Worm (Caenorhabditis elegans): Measurements from ENCODE around the gene C17B7.8.
A peak's percentile ranks its signal among the peaks of the same experiment; 100 is the strongest.

Gene C17B7.8

ce11 chrV:3287330-3287729 is 36.7 kb downstream of the C17B7.8 start, which contains the start of gene F35F10.7:
Gene F35F10.7, minus strand, starts transcription at chrV:3287430.
- TF ChIP-seq zag-1 (tag; optimal IDR thresholded peaks at IDR 0.05) (no peak), nhr-77 (tag; optimal IDR thresholded peaks at IDR 0.05) (no peak), unc-55 (GFP tag; optimal IDR thresholded peaks at IDR 0.05) (no peak), nhr-237 (tag; optimal IDR thresholded peaks at IDR 0.05) (no peak), aly-2 (tag; optimal IDR thresholded peaks at IDR 0.05) (no peak), egl-27 (tag; optimal IDR thresholded peaks at IDR 0.05) (no peak), ceh-16 (tag; optimal IDR thresholded peaks at IDR 0.05) (no peak), nhr-129 (tag; optimal IDR thresholded peaks at IDR 0.05) (no peak), nhr-25 (tag; optimal IDR thresholded peaks at IDR 0.05) (no peak), crh-2 (tag; optimal IDR thresholded peaks at IDR 0.05) (no peak), elt-3 (tag; optimal IDR thresholded peaks at IDR 0.05) (no peak), C34F6.9 (tag; optimal IDR thresholded peaks at IDR 0.05) (no peak), blmp-1 (tag; optimal IDR thresholded peaks at IDR 0.05; ENCODE audit: insufficient read depth) (no peak), peb-1 (tag; optimal IDR thresholded peaks at IDR 0.05) (no peak), F13H6.1 (tag; optimal IDR thresholded peaks at IDR 0.05) (no peak), ztf-11 (tag; optimal IDR thresholded peaks at IDR 0.05) (no peak), Y55F3AM.14 (GFP tag; optimal IDR thresholded peaks at IDR 0.05) (no peak), dmd-4 (tag; optimal IDR thresholded peaks at IDR 0.05) (no peak), lin-39 (tag; optimal IDR thresholded peaks at IDR 0.05) (no peak), ZK546.5 (tag; optimal IDR thresholded peaks at IDR 0.05) (no peak)

ce11 chrV:3284629-3285028 is 39.4 kb downstream of the C17B7.8 start, which contains the start of gene F35F10.5:
Gene F35F10.5, plus strand, starts transcription at chrV:3284929.
- TF ChIP-seq fos-1 (tag; optimal IDR thresholded peaks at IDR 0.05) (no peak), nhr-10 (tag; optimal IDR thresholded peaks at IDR 0.05) (no peak)

DNA sequence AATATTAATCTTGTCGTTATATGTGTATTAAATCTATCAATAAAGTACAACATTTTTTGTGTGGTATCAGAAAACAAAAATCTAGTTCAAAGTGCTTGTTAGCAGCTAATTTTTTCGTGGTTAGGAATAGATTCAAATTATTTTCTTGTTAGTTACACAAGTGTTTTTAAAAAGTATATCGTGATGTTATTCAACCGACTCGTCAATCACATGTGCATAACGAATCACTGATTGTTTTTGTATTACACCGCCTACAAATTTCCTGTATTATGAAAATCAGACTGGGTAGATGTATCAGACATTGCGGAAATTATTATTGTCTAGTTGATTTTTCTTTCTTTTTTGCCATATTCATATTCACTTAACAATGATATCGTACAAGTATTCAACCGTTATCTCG is 41.1 kb downstream of the C17B7.8 start, which contains the start of gene str-64:
Gene str-64, plus strand, starts transcription at position 301 of the 400 bp plus-strand sequence.
- no peak for TF ChIP-seq skn-1 (tag; optimal IDR thresholded peaks at IDR 0.05)
- no peak for TF ChIP-seq nhr-21 (tag; optimal IDR thresholded peaks at IDR 0.05)

DNA sequence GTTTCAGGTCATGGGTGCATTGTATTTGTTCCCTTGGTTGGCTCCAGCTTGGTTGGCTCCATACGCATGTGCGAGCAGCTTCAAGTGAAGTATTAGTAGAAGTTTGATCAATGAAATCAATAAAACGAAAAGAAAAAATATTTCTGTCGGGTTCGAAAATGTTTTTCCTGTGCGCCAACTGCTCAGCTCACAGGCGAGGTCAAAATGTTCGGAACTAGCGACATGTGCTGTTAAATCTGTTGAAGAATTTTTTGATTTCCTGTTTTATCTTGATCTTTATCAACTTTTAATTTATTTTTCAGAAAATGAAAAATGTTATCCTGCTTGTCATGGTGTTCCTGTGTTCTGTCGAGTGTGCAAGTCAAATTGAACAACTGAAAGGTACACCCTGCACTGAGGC is 42.6 kb downstream of the C17B7.8 start, which contains the start of gene T28A11.25:
Gene T28A11.25, plus strand, starts transcription at position 301 of the 400 bp plus-strand sequence.
- TF ChIP-seq sma-9 (GFP tag; optimal IDR thresholded peaks at IDR 0.05) (peak; percentile 64), sma-9 (tag; optimal IDR thresholded peaks at IDR 0.05) (no peak), elt-1 (tag; optimal IDR thresholded peaks at IDR 0.05) (no peak), nhr-23 (tag; optimal IDR thresholded peaks at IDR 0.05) (no peak)

DNA sequence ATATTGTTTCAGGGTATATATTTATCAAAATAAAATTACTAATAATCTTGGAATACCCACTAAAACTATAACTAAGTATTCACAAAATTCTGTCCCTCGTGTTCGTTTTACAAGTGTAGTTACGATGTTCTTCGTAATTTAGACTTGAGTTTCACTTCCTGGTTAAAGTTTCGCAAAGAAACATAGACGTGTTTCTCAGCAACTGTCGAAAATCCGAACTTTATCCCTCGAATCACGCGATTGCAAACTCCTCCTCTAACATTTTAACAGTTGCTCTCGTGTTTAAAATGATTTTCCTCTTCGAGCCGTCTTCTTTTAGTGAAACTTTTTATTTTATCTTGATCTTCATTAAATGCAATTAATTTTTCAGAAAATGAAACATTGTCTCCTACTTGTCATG is 44.1 kb downstream of the C17B7.8 start, which contains the start of gene T28A11.2:
Gene T28A11.2, plus strand, starts transcription at position 371 of the 400 bp plus-strand sequence.
- peak; percentile 50 for TF ChIP-seq F13H6.1 (tag; optimal IDR thresholded peaks at IDR 0.05)
- TF ChIP-seq lin-13 (GFP tag; optimal IDR thresholded peaks at IDR 0.05) = no peak
- TF ChIP-seq nhr-129 (tag; optimal IDR thresholded peaks at IDR 0.05) = no peak
- TF ChIP-seq sem-4 (tag; optimal IDR thresholded peaks at IDR 0.05) = peak; percentile 8
- no peak for TF ChIP-seq nhr-10 (tag; optimal IDR thresholded peaks at IDR 0.05)
- peak; percentile 71 for TF ChIP-seq sma-9 (GFP tag; optimal IDR thresholded peaks at IDR 0.05)
- TF ChIP-seq sma-9 (tag; optimal IDR thresholded peaks at IDR 0.05) = no peak
- TF ChIP-seq elt-1 (tag; optimal IDR thresholded peaks at IDR 0.05) = no peak
- no peak for TF ChIP-seq nhr-237 (tag; optimal IDR thresholded peaks at IDR 0.05)
- no peak for TF ChIP-seq alr-1 (tag; optimal IDR thresholded peaks at IDR 0.05)
- TF ChIP-seq nhr-77 (tag; optimal IDR thresholded peaks at IDR 0.05) = no peak

ce11 chrV:3279138-3279537 is 44.9 kb downstream of the C17B7.8 start:
- TF ChIP-seq nhr-77 (tag; optimal IDR thresholded peaks at IDR 0.05) (no peak), lsy-2 (tag; optimal IDR thresholded peaks at IDR 0.05) (peak in 1 of 2 experiments; percentile 27), F13H6.1 (tag; optimal IDR thresholded peaks at IDR 0.05) (peak; percentile 65), sma-9 (GFP tag; optimal IDR thresholded peaks at IDR 0.05) (peak; percentile 78), sma-9 (tag; optimal IDR thresholded peaks at IDR 0.05) (no peak)
